Worm (Caenorhabditis elegans) whole organism, L1 larva: ENCODE results near the gene emb-1.

ENCODE experiments used
- ceh-90 ChIP-seq: sonication (generic microtip); optimal IDR thresholded peaks from 2 replicates; lab custom pipeline; 2016; ENCODE audit warnings: missing genetic modification characterization, missing compliant biosample characterization
- egl-27 ChIP-seq, 2 experiments: fragments of 150-350 bp in 1 of 2; sonication (generic microtip); optimal IDR thresholded peaks; 3 replicates each; lab custom pipeline; 2017 to 2018; ENCODE audit warnings: missing biosample characterization in 2 of 2, missing genetic modification characterization in 2 of 2, missing genetic modification reagents in 2 of 2
- fkh-10 ChIP-seq: sonication (generic microtip); optimal IDR thresholded peaks from 2 replicates; lab custom pipeline; 2017; ENCODE audit warnings: missing biosample characterization, missing genetic modification reagents, missing genetic modification characterization
- irx-1 ChIP-seq: sonication (generic microtip); optimal IDR thresholded peaks from 2 replicates; lab custom pipeline; 2016; ENCODE audit warnings: missing genetic modification characterization, missing compliant biosample characterization
- jun-1 ChIP-seq: fragments of 150-350 bp; optimal IDR thresholded peaks from 2 replicates; lab custom pipeline; 2014; ENCODE audit warnings: missing biosample characterization, missing genetic modification reagents, missing genetic modification characterization
- nhr-76 ChIP-seq: sonication (generic microtip); optimal IDR thresholded peaks from 2 replicates; lab custom pipeline; 2017; ENCODE audit warnings: missing biosample characterization, missing genetic modification characterization
- nhr-77 ChIP-seq: fragments of 150-350 bp; optimal IDR thresholded peaks from 2 replicates; lab custom pipeline; 2014; ENCODE audit warnings: missing biosample characterization, missing genetic modification characterization
- tbx-2 ChIP-seq: sonication (generic microtip); optimal IDR thresholded peaks from 2 replicates; lab custom pipeline; 2016; ENCODE audit warnings: missing genetic modification characterization, missing compliant biosample characterization
- unc-30 ChIP-seq: sonication (generic microtip); optimal IDR thresholded peaks from 2 replicates; lab custom pipeline; 2017; ENCODE audit warnings: missing biosample characterization, missing genetic modification characterization
- unc-62 ChIP-seq: fragments of 150-350 bp; optimal IDR thresholded peaks from 2 replicates; lab custom pipeline; 2014; ENCODE audit warnings: missing biosample characterization, missing genetic modification reagents, missing genetic modification characterization
- unc-86 ChIP-seq: sonication (generic microtip); optimal IDR thresholded peaks from 2 replicates; lab custom pipeline; 2016; ENCODE audit warnings: missing genetic modification characterization, missing compliant biosample characterization
- vab-15 ChIP-seq: sonication (generic microtip); optimal IDR thresholded peaks from 2 replicates; lab custom pipeline; 2017; ENCODE audit warnings: missing genotype, mild to moderate bottlenecking, missing genetic modification characterization, missing compliant biosample characterization

DNA sequence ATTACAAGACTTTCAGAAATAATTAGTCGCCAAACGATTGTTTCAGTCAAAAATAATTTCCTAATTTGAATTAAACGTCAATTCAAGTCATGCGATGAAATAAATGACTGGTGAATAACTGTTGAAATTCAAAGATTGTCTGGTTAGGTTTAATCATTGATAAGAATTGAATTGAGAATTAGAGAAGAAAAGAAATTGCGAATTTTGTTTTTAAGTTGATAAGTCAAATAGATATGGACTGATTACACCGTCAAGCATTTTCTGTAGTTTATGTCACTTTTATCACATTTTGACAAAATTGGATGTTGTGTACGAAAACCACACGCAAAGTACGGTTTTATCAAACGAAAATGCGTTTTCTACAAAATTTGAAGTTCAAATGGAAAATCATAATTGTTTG, 28.0 kb downstream of the emb-1 start:
- TF ChIP-seq tbx-2 (tag; lab: Kevin White, UChicago) = peak; percentile 4
- no peak for TF ChIP-seq ceh-90 (tag; lab: Kevin White, UChicago)
- TF ChIP-seq unc-30 = no peak
- no peak for TF ChIP-seq nhr-76
- TF ChIP-seq egl-27 (tag; optimal IDR thresholded peaks at IDR 0.05; lab: Kevin White, UChicago) = no peak
- peak; percentile 12 for TF ChIP-seq jun-1 (tag; lab: Kevin White, UChicago)
- TF ChIP-seq nhr-77 (tag; lab: Kevin White, UChicago) = no peak
- TF ChIP-seq fkh-10 = no peak
- no peak for TF ChIP-seq unc-62 (GFP tag; lab: Kevin White, UChicago)
- TF ChIP-seq unc-86 (tag; lab: Kevin White, UChicago) = no peak
- TF ChIP-seq irx-1 (tag; lab: Kevin White, UChicago) = no peak
- TF ChIP-seq vab-15 = no peak
